Worm (Caenorhabditis elegans) whole organism, early embryonic: ENCODE data around the gene srh-83.

Experiments used
- F13C5.2 ChIP-seq: sonication (generic microtip); optimal IDR thresholded peaks from 2 replicates; lab custom pipeline; 2017; ENCODE audit warnings: mild to moderate bottlenecking, missing genetic modification characterization, inconsistent platforms, missing compliant biosample characterization
- ama-1 ChIP-seq: fragments of 150-350 bp; optimal IDR thresholded peaks from 2 replicates; lab custom pipeline; 2014
- ceh-13 ChIP-seq: fragments of 200-800 bp; sonication (Bioruptor generic); optimal IDR thresholded peaks from 2 replicates; lab custom pipeline; 2018; ENCODE audit warnings: mild to moderate bottlenecking, missing genetic modification characterization, missing compliant biosample characterization
- flt-1 ChIP-seq: fragments of 200-800 bp; sonication (Bioruptor generic); IDR thresholded peaks from 2 replicates; pipeline ENCODE4 v1.3.6; 2022; ENCODE audit warnings: missing genetic modification characterization, missing compliant biosample characterization
- hnd-1 ChIP-seq: sonication (generic microtip); optimal IDR thresholded peaks from 2 replicates; lab custom pipeline; 2016; ENCODE audit warnings: missing genetic modification characterization, missing compliant biosample characterization
- pes-1 ChIP-seq: fragments of 200-800 bp; sonication (Bioruptor generic); IDR thresholded peaks from 2 replicates; pipeline ENCODE4 v1.3.6; 2022; ENCODE audit warnings: missing genetic modification reagents, missing genetic modification characterization, missing compliant biosample characterization
- sea-1 ChIP-seq: fragments of 200-800 bp; sonication (Bioruptor generic); conservative IDR thresholded peaks from 2 replicates; pipeline ENCODE4 v1.3.6; 2022; ENCODE audit warnings: missing genetic modification characterization, missing compliant biosample characterization
- tbx-37 ChIP-seq: fragments of 200-800 bp; sonication (Bioruptor generic); conservative IDR thresholded peaks from 2 replicates; pipeline ENCODE4 v1.3.6; 2022; ENCODE audit warnings: missing genetic modification reagents, missing genetic modification characterization, missing compliant biosample characterization

ce11 chrV:7175201-7175600 is 10.9 kb downstream of the srh-83 start, which contains the start of gene lgc-39:
- TF ChIP-seq ceh-13 (GFP tag; lab: Kevin White, UChicago) (no peak), ama-1 (lab: Kevin White, UChicago) (no peak), pes-1 (GFP tag; lab: Robert Waterston, UW) (no peak), tbx-37 (no peak), F13C5.2 (tag; lab: Kevin White, UChicago) (no peak), flt-1 (GFP tag; lab: Robert Waterston, UW) (no peak), sea-1 (GFP tag; lab: Robert Waterston, UW) (no peak), hnd-1 (tag; lab: Kevin White, UChicago) (no peak)
